Fruit fly (Drosophila melanogaster): ENCODE data around the gene CG31207.

CG31207 gene

DNA sequence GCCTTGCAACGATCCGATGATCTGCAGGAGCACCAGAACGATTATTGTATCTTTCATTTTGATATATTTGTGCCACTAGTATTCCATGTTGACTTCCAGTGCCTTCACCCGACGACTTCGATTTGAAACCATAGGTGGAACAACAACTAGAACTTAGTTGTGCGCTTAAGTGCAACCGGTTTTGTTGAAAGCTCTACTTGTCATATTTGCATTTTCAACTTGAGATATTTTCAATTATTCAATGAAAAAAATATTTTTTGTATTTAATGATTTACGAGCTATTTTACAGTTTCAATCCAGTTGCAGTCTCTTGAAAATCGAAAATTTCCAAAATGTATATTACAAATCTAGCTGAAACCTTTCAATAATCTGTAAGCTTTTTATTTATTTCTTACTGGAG, at the start of gene CG31207:
TSS of gene CG31207 (minus strand) at position 101 of the 400 bp plus-strand sequence.
- TF ChIP-seq cnc (optimal IDR thresholded peaks at IDR 0.05) (no peak), toe (GFP tag; optimal IDR thresholded peaks at IDR 0.05) (no peak), kay (GFP tag; ENCODE audit: borderline replicate concordance) (no peak), CG11617 (GFP tag; optimal IDR thresholded peaks at IDR 0.05) (no peak), cic (GFP tag; optimal IDR thresholded peaks at IDR 0.05) (no peak), Mnt (GFP tag; optimal IDR thresholded peaks at IDR 0.05) (no peak), Crg-1 (GFP tag; optimal IDR thresholded peaks at IDR 0.05) (no peak), CG5204 (GFP tag; optimal IDR thresholded peaks at IDR 0.05) (no peak), Clk (GFP tag; optimal IDR thresholded peaks at IDR 0.05) (no peak)

DNA sequence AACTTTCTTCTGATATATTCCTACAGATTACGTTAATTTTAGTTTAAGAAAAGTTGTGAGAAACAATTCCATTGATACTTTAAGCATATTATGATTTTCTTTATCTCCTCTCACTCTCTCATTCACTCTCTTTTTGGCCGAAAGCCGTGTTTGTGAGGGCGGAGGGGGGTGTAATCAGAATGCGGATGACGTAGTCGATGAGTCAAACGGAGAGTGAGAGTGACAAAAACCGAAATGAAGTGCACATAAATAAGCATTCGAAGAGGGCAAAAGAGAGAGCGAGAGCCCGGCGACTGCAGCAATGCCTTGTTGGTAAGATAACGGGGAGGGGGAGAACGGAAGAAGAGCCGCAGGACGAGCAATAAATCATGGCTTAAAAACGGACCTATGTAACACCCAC, 47.5 kb upstream of the CG31207 start:
- TF ChIP-seq Hr96 (GFP tag; optimal IDR thresholded peaks at IDR 0.05) (no peak), CG11617 (GFP tag; optimal IDR thresholded peaks at IDR 0.05) (no peak), Clk (GFP tag; optimal IDR thresholded peaks at IDR 0.05) (no peak), CG7045 (GFP tag; optimal IDR thresholded peaks at IDR 0.05) (no peak), cic (GFP tag; optimal IDR thresholded peaks at IDR 0.05) (no peak), CG33017 (tag; optimal IDR thresholded peaks at IDR 0.05) (no peak), CG12768 (GFP tag; optimal IDR thresholded peaks at IDR 0.05) (no peak), bab1 (GFP tag; optimal IDR thresholded peaks at IDR 0.05) (no peak), toe (GFP tag; optimal IDR thresholded peaks at IDR 0.05) (no peak), CG5204 (GFP tag; optimal IDR thresholded peaks at IDR 0.05) (no peak), Mnt (GFP tag; optimal IDR thresholded peaks at IDR 0.05) (no peak)

- TF ChIP-seq cic (GFP tag; optimal IDR thresholded peaks at IDR 0.05) (no peak), ovo (GFP tag; optimal IDR thresholded peaks at IDR 0.05) (no peak), pad (GFP tag; optimal IDR thresholded peaks at IDR 0.05) (no peak), CG7045 (GFP tag; optimal IDR thresholded peaks at IDR 0.05) (no peak), Hr96 (GFP tag; optimal IDR thresholded peaks at IDR 0.05) (no peak)
These were observed 46.0 kb upstream of the CG31207 start for dm6 chr3R:21092829-21093228.

dm6 chr3R:21092036-21092435, 45.2 kb upstream of the CG31207 start:
- no peak for TF ChIP-seq kay (GFP tag; ENCODE audit: borderline replicate concordance)
- TF ChIP-seq CG7045 (GFP tag; optimal IDR thresholded peaks at IDR 0.05): no peak
- no peak for TF ChIP-seq Crg-1 (GFP tag; optimal IDR thresholded peaks at IDR 0.05)
- TF ChIP-seq CG14711 (tag; optimal IDR thresholded peaks at IDR 0.05): no peak
- TF ChIP-seq toe (GFP tag; optimal IDR thresholded peaks at IDR 0.05): no peak
- TF ChIP-seq CG11617 (GFP tag; optimal IDR thresholded peaks at IDR 0.05): no peak
- TF ChIP-seq tj (GFP tag; optimal IDR thresholded peaks at IDR 0.05): no peak
- no peak for TF ChIP-seq Hr96 (GFP tag; optimal IDR thresholded peaks at IDR 0.05)
- no peak for TF ChIP-seq Mnt (GFP tag; optimal IDR thresholded peaks at IDR 0.05)
- no peak for TF ChIP-seq CG7101 (tag; optimal IDR thresholded peaks at IDR 0.05)
- no peak for TF ChIP-seq cnc (optimal IDR thresholded peaks at IDR 0.05)
- no peak for TF ChIP-seq CG1620 (GFP tag; optimal IDR thresholded peaks at IDR 0.05)
- TF ChIP-seq ovo (GFP tag; optimal IDR thresholded peaks at IDR 0.05): no peak
- TF ChIP-seq Clk (GFP tag; optimal IDR thresholded peaks at IDR 0.05): no peak

DNA sequence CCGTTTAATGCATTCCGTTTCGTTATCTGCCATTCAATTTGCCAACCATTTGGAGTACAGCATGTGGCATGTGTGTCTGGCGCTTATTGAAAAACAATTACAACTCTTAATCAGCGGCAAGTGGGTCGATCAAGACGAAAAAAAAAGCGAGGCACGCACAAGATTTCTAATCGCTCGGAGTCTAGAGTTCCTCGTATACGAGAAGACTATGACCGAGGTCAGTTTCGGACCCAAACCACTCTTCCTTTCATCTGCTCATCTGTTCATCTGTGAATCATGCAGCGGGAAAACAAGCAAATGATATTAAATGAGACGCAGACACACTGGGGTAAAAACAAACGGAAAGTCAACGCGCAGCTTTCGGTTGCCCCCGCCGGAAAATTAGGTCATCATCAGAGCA, 44.7 kb upstream of the CG31207 start:
- TF ChIP-seq CG14711 (tag; optimal IDR thresholded peaks at IDR 0.05) (no peak), tj (GFP tag; optimal IDR thresholded peaks at IDR 0.05) (no peak), CG12768 (GFP tag; optimal IDR thresholded peaks at IDR 0.05) (no peak), CG33017 (tag; optimal IDR thresholded peaks at IDR 0.05) (no peak), kay (GFP tag; ENCODE audit: borderline replicate concordance) (no peak), bab1 (GFP tag; optimal IDR thresholded peaks at IDR 0.05) (no peak), ovo (GFP tag; optimal IDR thresholded peaks at IDR 0.05) (no peak), Mnt (GFP tag; optimal IDR thresholded peaks at IDR 0.05) (no peak), pad (GFP tag; optimal IDR thresholded peaks at IDR 0.05) (no peak), Hr96 (GFP tag; optimal IDR thresholded peaks at IDR 0.05) (no peak), CG7101 (tag; optimal IDR thresholded peaks at IDR 0.05) (no peak), Crg-1 (GFP tag; optimal IDR thresholded peaks at IDR 0.05) (no peak), Clk (GFP tag; optimal IDR thresholded peaks at IDR 0.05) (no peak), cnc (optimal IDR thresholded peaks at IDR 0.05) (no peak), CG5204 (GFP tag; optimal IDR thresholded peaks at IDR 0.05) (no peak), cic (GFP tag; optimal IDR thresholded peaks at IDR 0.05) (no peak)

- TF ChIP-seq CG1620 (GFP tag; optimal IDR thresholded peaks at IDR 0.05) (no peak), CG7101 (tag; optimal IDR thresholded peaks at IDR 0.05) (no peak), CG12768 (GFP tag; optimal IDR thresholded peaks at IDR 0.05) (no peak), tj (GFP tag; optimal IDR thresholded peaks at IDR 0.05) (no peak), pad (GFP tag; optimal IDR thresholded peaks at IDR 0.05) (no peak), CG33017 (tag; optimal IDR thresholded peaks at IDR 0.05) (no peak), toe (GFP tag; optimal IDR thresholded peaks at IDR 0.05) (no peak), CG11617 (GFP tag; optimal IDR thresholded peaks at IDR 0.05) (no peak), Clk (GFP tag; optimal IDR thresholded peaks at IDR 0.05) (no peak), CG5204 (GFP tag; optimal IDR thresholded peaks at IDR 0.05) (no peak), cnc (optimal IDR thresholded peaks at IDR 0.05) (no peak), ovo (GFP tag; optimal IDR thresholded peaks at IDR 0.05) (no peak), Crg-1 (GFP tag; optimal IDR thresholded peaks at IDR 0.05) (no peak)
These were observed 43.6 kb upstream of the CG31207 start for dm6 chr3R:21090230-21091021.

Measured in whole organism, adult.